Worm (Caenorhabditis elegans) whole organism, young adult: ENCODE results near the gene klp-17.
A peak's percentile ranks its signal among the peaks of the same experiment; 100 is the strongest.

Experiments used
- B0035.1 ChIP-seq: sonication (generic microtip); optimal IDR thresholded peaks from 2 replicates; lab custom pipeline; 2016; ENCODE audit warnings: missing genetic modification characterization, mild to moderate bottlenecking, missing compliant biosample characterization, missing genotype, missing genetic modification reagents
- C17E4.6 ChIP-seq: fragments of 200-800 bp; sonication (Bioruptor generic); IDR thresholded peaks from 2 replicates; pipeline ENCODE4 v1.3.6; 2022; ENCODE audit warnings: missing genetic modification reagents, missing genetic modification characterization, missing compliant biosample characterization
- D2030.7 ChIP-seq: fragments of 200-800 bp; sonication (Bioruptor generic); IDR thresholded peaks from 2 replicates; pipeline ENCODE4 v1.3.6; 2022; ENCODE audit warnings: missing genetic modification reagents, missing genetic modification characterization, missing compliant biosample characterization
- F33H1.4 ChIP-seq: fragments of 200-800 bp; sonication (Bioruptor generic); IDR thresholded peaks from 2 replicates; pipeline ENCODE4 v1.3.6; 2022; ENCODE audit warnings: missing genetic modification reagents, missing genetic modification characterization, missing compliant biosample characterization
- K12H6.12 ChIP-seq: fragments of 200-800 bp; sonication (Bioruptor generic); optimal IDR thresholded peaks from 2 replicates; lab custom pipeline; 2018; ENCODE audit warnings: mild to moderate bottlenecking, missing genetic modification characterization, missing compliant biosample characterization
- T07F8.4 ChIP-seq: sonication (generic microtip); optimal IDR thresholded peaks from 2 replicates; lab custom pipeline; 2016; ENCODE audit warnings: mild to moderate bottlenecking, missing genetic modification characterization, moderate library complexity, missing compliant biosample characterization
- T26A5.8 ChIP-seq: sonication (generic microtip); optimal IDR thresholded peaks from 2 replicates; lab custom pipeline; 2016; ENCODE audit warnings: missing genetic modification characterization, missing compliant biosample characterization
- Y95B8A.8 ChIP-seq: fragments of 200-800 bp; sonication (Bioruptor generic); IDR thresholded peaks from 2 replicates; pipeline ENCODE4 v1.3.6; 2022; ENCODE audit warnings: missing genetic modification reagents, missing genetic modification characterization, missing compliant biosample characterization
- attf-3 ChIP-seq: fragments of 200-800 bp; sonication (Bioruptor generic); conservative IDR thresholded peaks from 2 replicates; pipeline ENCODE4 v1.3.6; 2022; ENCODE audit warnings: missing genetic modification reagents, missing genetic modification characterization, missing compliant biosample characterization
- attf-5 ChIP-seq: fragments of 200-800 bp; sonication (Bioruptor generic); optimal IDR thresholded peaks from 2 replicates; lab custom pipeline; 2018; ENCODE audit warnings: mild to moderate bottlenecking, missing genetic modification characterization, missing compliant biosample characterization
- attf-6 ChIP-seq: fragments of 200-800 bp; sonication (Bioruptor generic); IDR thresholded peaks from 2 replicates; pipeline ENCODE4 v1.3.6; 2022; ENCODE audit warnings: missing genetic modification reagents, missing genetic modification characterization, missing compliant biosample characterization
- bed-1 ChIP-seq: fragments of 200-800 bp; sonication (Bioruptor generic); IDR thresholded peaks from 2 replicates; pipeline ENCODE4 v1.3.6; 2022; ENCODE audit warnings: missing genetic modification reagents, missing genetic modification characterization, missing compliant biosample characterization
- ceh-100 ChIP-seq: fragments of 200-800 bp; sonication (Bioruptor generic); IDR thresholded peaks from 2 replicates; pipeline ENCODE4 v1.3.6; 2022; ENCODE audit warnings: missing genetic modification reagents, missing genetic modification characterization, missing compliant biosample characterization
- chd-7 ChIP-seq: sonication (generic microtip); optimal IDR thresholded peaks from 2 replicates; lab custom pipeline; 2016; ENCODE audit warnings: mild to moderate bottlenecking, missing genetic modification characterization, moderate library complexity, missing compliant biosample characterization
- dpl-1 ChIP-seq: fragments of 150-350 bp; optimal IDR thresholded peaks from 2 replicates; lab custom pipeline; 2014; ENCODE audit warnings: missing biosample characterization, missing genetic modification reagents, missing genetic modification characterization
- egl-44 ChIP-seq: fragments of 200-800 bp; sonication (Bioruptor generic); IDR thresholded peaks from 2 replicates; pipeline ENCODE4 v1.3.6; 2022; ENCODE audit warnings: missing genetic modification reagents, missing genetic modification characterization, missing compliant biosample characterization
- egrh-3 ChIP-seq: fragments of 200-800 bp; sonication (Bioruptor generic); IDR thresholded peaks from 2 replicates; pipeline ENCODE4 v1.3.6; 2022; ENCODE audit warnings: missing genetic modification reagents, missing genetic modification characterization, missing compliant biosample characterization
- fkh-3 ChIP-seq: sonication (generic microtip); optimal IDR thresholded peaks from 2 replicates; lab custom pipeline; 2016; ENCODE audit warnings: mild to moderate bottlenecking, missing genetic modification characterization, missing compliant biosample characterization
- hlh-26 ChIP-seq: fragments of 200-800 bp; sonication (Bioruptor generic); conservative IDR thresholded peaks from 2 replicates; pipeline ENCODE4 v1.3.6; 2022; ENCODE audit warnings: missing genetic modification reagents, missing genetic modification characterization, missing compliant biosample characterization
- hmg-20 ChIP-seq: fragments of 200-800 bp; sonication (Bioruptor generic); IDR thresholded peaks from 2 replicates; pipeline ENCODE4 v1.3.6; 2022; ENCODE audit warnings: missing genetic modification reagents, missing genetic modification characterization, missing compliant biosample characterization
- hrde-1 ChIP-seq: sonication (generic microtip); optimal IDR thresholded peaks from 2 replicates; lab custom pipeline; 2016; ENCODE audit warnings: missing genetic modification characterization, mild to moderate bottlenecking, missing compliant biosample characterization, moderate library complexity, missing genotype, missing genetic modification reagents, borderline replicate concordance
- lin-35 ChIP-seq, 3 experiments: fragments of 150-350 bp in 2 of 3; sonication (generic microtip) in 1 of 3; optimal IDR thresholded peaks; 2 replicates each; lab custom pipeline; 2014 to 2018; ENCODE audit warnings: missing biosample characterization in 3 of 3, missing genetic modification characterization in 3 of 3, missing genetic modification reagents in 3 of 3
- madf-6 ChIP-seq: fragments of 200-800 bp; sonication (Bioruptor generic); IDR thresholded peaks from 2 replicates; pipeline ENCODE4 v1.3.6; 2022; ENCODE audit warnings: missing genetic modification reagents, missing genetic modification characterization, missing compliant biosample characterization
- nfyb-1 ChIP-seq: fragments of 200-800 bp; sonication (Bioruptor generic); IDR thresholded peaks from 2 replicates; pipeline ENCODE4 v1.3.6; 2022; ENCODE audit warnings: missing genetic modification reagents, missing genetic modification characterization, missing compliant biosample characterization
- nhr-27 ChIP-seq: fragments of 200-800 bp; sonication (Bioruptor generic); optimal IDR thresholded peaks from 2 replicates; lab custom pipeline; 2018; ENCODE audit warnings: mild to moderate bottlenecking, missing genetic modification characterization, moderate library complexity, missing compliant biosample characterization
- nhr-80 ChIP-seq: sonication (generic microtip); optimal IDR thresholded peaks from 2 replicates; lab custom pipeline; 2016; ENCODE audit warnings: missing genetic modification characterization, missing compliant biosample characterization
- rpc-1 ChIP-seq, 2 experiments: fragments of 150-350 bp in 1 of 2; sonication (generic microtip) in 1 of 2; optimal IDR thresholded peaks; 2 replicates each; lab custom pipeline; 2014 to 2018; ENCODE audit warnings: missing biosample characterization in 1 of 2, missing genetic modification characterization in 1 of 2, missing genetic modification reagents in 1 of 2, missing genotype in 1 of 2
- sdz-38 ChIP-seq: sonication (generic microtip); optimal IDR thresholded peaks from 2 replicates; lab custom pipeline; 2016; ENCODE audit warnings: missing genotype, missing genetic modification characterization, missing compliant biosample characterization
- sptf-2 ChIP-seq: fragments of 200-800 bp; sonication (Bioruptor generic); optimal IDR thresholded peaks from 2 replicates; lab custom pipeline; 2018; ENCODE audit warnings: mild to moderate bottlenecking, missing genetic modification characterization, missing compliant biosample characterization
- zfh-2 ChIP-seq: fragments of 200-800 bp; sonication (Bioruptor generic); conservative IDR thresholded peaks from 2 replicates; pipeline ENCODE4 v1.3.6; 2022; ENCODE audit warnings: missing genetic modification reagents, missing genetic modification characterization, missing compliant biosample characterization
- ztf-3 ChIP-seq: fragments of 200-800 bp; sonication (Bioruptor generic); optimal IDR thresholded peaks from 2 replicates; lab custom pipeline; 2018; ENCODE audit warnings: mild to moderate bottlenecking, missing genetic modification characterization, missing compliant biosample characterization

Gene klp-17

DNA sequence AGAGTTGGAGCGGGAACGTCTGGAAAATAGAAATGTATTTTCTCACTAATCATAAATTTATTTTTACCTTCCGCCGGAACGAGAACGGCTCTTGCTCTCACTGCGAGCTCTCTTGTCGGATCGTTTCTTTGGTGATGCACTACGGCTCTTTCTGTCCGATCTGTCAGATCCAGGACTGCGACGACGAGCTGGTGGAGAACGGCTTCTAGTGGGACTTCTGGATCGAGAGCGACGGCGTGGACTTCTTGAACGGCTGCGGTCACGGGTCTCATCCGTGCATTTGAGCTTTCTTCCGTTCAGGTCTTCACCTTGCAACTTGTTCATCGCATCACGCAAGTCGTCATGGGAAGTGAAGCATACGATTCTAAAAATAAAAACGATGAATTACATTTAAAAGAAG is 15.7 kb downstream of the klp-17 start:
- TF ChIP-seq hlh-26 (GFP tag; lab: Robert Waterston, UW) (no peak), ztf-3 (GFP tag; lab: Kevin White, UChicago) (no peak), B0035.1 (tag; lab: Kevin White, UChicago) (no peak), egrh-3 (GFP tag; lab: Robert Waterston, UW) (peak; percentile 28; the same call in 1 of the 2 replicates), D2030.7 (no peak), zfh-2 (GFP tag; lab: Robert Waterston, UW) (peak; percentile 78), sptf-2 (no peak), fkh-3 (tag; lab: Kevin White, UChicago) (peak; percentile 2)

DNA sequence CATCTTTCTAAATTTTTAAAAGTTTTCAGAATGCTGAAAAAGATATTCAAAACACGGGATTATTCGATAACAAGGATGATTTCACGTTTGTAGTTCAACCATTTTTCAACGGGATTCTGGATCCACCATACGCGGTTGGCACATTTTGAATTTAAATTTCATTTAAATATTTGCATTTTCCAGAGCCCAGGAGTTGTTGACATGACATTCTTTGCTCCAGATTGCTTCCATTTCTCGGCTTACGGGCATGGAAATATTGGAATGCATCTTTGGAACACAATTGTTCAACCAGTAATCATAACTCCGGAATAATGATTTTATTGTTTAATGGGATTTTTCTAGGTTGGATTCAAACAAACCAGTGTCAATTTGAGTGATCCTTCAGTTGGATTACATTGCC is 16.6 kb downstream of the klp-17 start:
- TF ChIP-seq lin-35 (GFP tag; optimal IDR thresholded peaks at IDR 0.05; lab: Kevin White, UChicago) (peak in 1 of 3 experiments; percentile 3), madf-6 (GFP tag; lab: Robert Waterston, UW) (no peak), C17E4.6 (GFP tag; lab: Robert Waterston, UW) (no peak), ceh-100 (GFP tag; lab: Robert Waterston, UW) (no peak), bed-1 (GFP tag; lab: Robert Waterston, UW) (no peak), nfyb-1 (GFP tag; lab: Robert Waterston, UW) (no peak)

DNA sequence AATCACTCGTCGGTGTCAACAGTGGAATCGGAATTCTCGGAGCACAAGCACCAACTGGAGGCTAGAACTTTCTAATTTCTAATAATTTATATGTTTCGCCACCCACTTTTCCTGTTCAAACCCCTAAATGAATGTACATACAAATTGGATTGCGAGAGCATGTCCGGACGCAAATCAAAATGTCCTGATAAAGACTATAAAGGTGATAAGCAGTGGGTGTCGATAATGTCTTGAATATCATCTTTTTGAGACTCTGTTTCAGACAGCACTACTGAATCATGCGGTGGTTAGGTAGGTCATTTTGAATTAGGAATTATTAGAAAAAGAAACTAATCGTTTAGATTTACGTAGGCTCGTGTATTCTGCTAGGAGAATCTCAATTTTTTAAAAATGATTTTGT is 18.7 kb downstream of the klp-17 start, which contains the start of gene W02B12.1:
Gene W02B12.1 (plus strand): TSS at position 269 of the 400 bp plus-strand sequence.
- TF ChIP-seq chd-7 (tag; lab: Kevin White, UChicago) (no peak), T26A5.8 (tag; lab: Kevin White, UChicago) (no peak), nhr-80 (tag; lab: Kevin White, UChicago) (peak; percentile 73)

DNA sequence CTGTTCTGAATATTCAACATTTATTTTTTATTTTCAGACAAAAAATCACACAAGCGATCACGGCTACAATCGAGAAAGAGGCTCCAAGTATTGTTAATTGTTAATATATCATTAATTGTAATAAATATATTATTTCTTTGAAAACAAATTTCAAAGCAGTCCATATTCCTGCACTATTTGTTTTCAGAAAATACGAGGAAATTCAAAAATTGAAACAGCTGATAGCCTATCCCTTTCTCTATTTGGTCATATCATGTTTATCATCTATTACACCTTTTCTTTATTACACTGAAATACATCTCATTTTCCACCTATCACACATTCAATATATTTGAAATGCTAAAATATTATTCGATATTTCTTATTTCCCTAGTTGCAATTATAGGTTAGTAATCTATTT is 22.5 kb downstream of the klp-17 start, which contains the start of gene W02B12.13:
Gene W02B12.13 (plus strand): TSS at position 301 of the 400 bp plus-strand sequence.
- TF ChIP-seq nfyb-1 (GFP tag; lab: Robert Waterston, UW) (no peak), nhr-27 (no peak), egl-44 (GFP tag; lab: Robert Waterston, UW) (no peak), attf-6 (GFP tag; lab: Robert Waterston, UW) (no peak), rpc-1 (optimal IDR thresholded peaks at IDR 0.05; lab: Kevin White, UChicago) (no peak), rpc-1 (tag; optimal IDR thresholded peaks at IDR 0.05; lab: Kevin White, UChicago) (no peak), hmg-20 (GFP tag; lab: Robert Waterston, UW) (no peak), attf-5 (GFP tag; lab: Kevin White, UChicago) (no peak), T07F8.4 (tag; lab: Kevin White, UChicago) (no peak), dpl-1 (GFP tag; lab: Kevin White, UChicago) (no peak), K12H6.12 (no peak), sdz-38 (tag; lab: Kevin White, UChicago) (no peak), hrde-1 (tag; lab: Kevin White, UChicago) (no peak), attf-3 (no peak), F33H1.4 (no peak), Y95B8A.8 (GFP tag; lab: Robert Waterston, UW) (no peak)

DNA sequence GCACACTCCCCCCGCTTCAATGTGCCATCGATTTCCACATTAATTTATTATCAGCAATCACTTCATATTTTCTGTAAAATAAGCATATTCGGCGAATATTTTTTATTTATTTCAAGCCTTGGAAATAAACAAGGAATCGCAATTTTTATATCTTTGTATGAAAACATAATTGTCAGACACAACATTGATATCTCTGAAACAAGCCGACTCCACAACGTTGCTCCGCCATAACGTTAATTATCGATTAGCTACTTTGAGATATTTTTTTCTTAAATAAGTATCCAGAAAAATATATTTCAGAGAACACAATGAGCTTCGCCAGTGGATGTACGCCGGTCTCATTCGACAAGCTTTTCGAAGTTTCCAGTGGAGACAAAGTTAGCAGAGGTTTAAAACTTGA is 23.6 kb downstream of the klp-17 start, which contains the start of gene adbp-1:
Gene adbp-1 (plus strand): TSS at position 301 of the 400 bp plus-strand sequence.
- TF ChIP-seq madf-6 (GFP tag; lab: Robert Waterston, UW) (0 out of 2 replicates have a peak, but pooled peaks have one; percentile 39), T07F8.4 (tag; lab: Kevin White, UChicago) (no peak)
